Worm (Caenorhabditis elegans) whole organism, L4 larva: ENCODE data around the gene ZK945.4.

Experiments used
- R02D3.7 ChIP-seq: fragments of 150-350 bp; sonication (generic microtip); optimal IDR thresholded peaks from 3 replicates; lab custom pipeline; 2014; ENCODE audit warnings: missing biosample characterization, missing genetic modification characterization
- Y105C5A.15 ChIP-seq: fragments of 200-800 bp; sonication (Bioruptor generic); IDR thresholded peaks from 2 replicates; pipeline ENCODE4 v1.3.6; 2022; ENCODE audit warnings: missing genetic modification characterization, missing compliant biosample characterization
- ces-1 ChIP-seq: fragments of 150-350 bp; sonication (generic microtip); optimal IDR thresholded peaks from 4 replicates; lab custom pipeline; 2014; ENCODE audit warnings: missing biosample characterization, missing genetic modification reagents, missing genetic modification characterization
- duxl-1 ChIP-seq: sonication (generic microtip); optimal IDR thresholded peaks from 2 replicates; lab custom pipeline; 2016; ENCODE audit warnings: mild to moderate bottlenecking, missing genetic modification characterization, moderate library complexity, missing compliant biosample characterization; ENCODE audit not compliant: poor library complexity
- fos-1 ChIP-seq: fragments of 150-350 bp; optimal IDR thresholded peaks from 2 replicates; lab custom pipeline; 2014; ENCODE audit warnings: missing biosample characterization, missing genetic modification characterization
- hif-1 ChIP-seq, 2 experiments: sonication (generic microtip); optimal IDR thresholded peaks; 2 replicates each; lab custom pipeline; 2016 to 2017; ENCODE audit warnings: missing compliant biosample characterization in 2 of 2, missing genetic modification characterization in 2 of 2, missing genetic modification reagents in 2 of 2, missing genotype in 2 of 2, mild to moderate bottlenecking in 1 of 2
- lin-1 ChIP-seq: fragments of 200-800 bp; sonication (Bioruptor generic); IDR thresholded peaks from 2 replicates; pipeline ENCODE4 v1.3.6; 2022; ENCODE audit warnings: missing genetic modification reagents, missing genetic modification characterization, missing compliant biosample characterization
- lin-39 ChIP-seq: fragments of 150-350 bp; optimal IDR thresholded peaks from 2 replicates; lab custom pipeline; 2014; ENCODE audit warnings: missing biosample characterization, missing genetic modification reagents, missing genetic modification characterization
- nhr-11 ChIP-seq: fragments of 150-350 bp; optimal IDR thresholded peaks from 2 replicates; lab custom pipeline; 2014; ENCODE audit warnings: missing biosample characterization, missing genetic modification characterization
- nhr-237 ChIP-seq: sonication (generic microtip); optimal IDR thresholded peaks from 2 replicates; lab custom pipeline; 2017; ENCODE audit warnings: missing biosample characterization, missing genetic modification characterization
- nhr-77 ChIP-seq: fragments of 150-350 bp; optimal IDR thresholded peaks from 2 replicates; lab custom pipeline; 2014; ENCODE audit warnings: missing biosample characterization, missing genetic modification characterization
- skn-1 ChIP-seq: fragments of 150-350 bp; optimal IDR thresholded peaks from 2 replicates; lab custom pipeline; 2014; ENCODE audit warnings: missing biosample characterization, missing genetic modification characterization
- snpc-4 ChIP-seq: fragments of 150-350 bp; optimal IDR thresholded peaks from 2 replicates; lab custom pipeline; 2014; ENCODE audit warnings: missing biosample characterization, missing genetic modification characterization
- zfp-3 ChIP-seq: fragments of 200-800 bp; sonication (Bioruptor generic); conservative IDR thresholded peaks from 2 replicates; pipeline ENCODE4 v1.3.6; 2022; ENCODE audit warnings: missing genetic modification reagents, missing genetic modification characterization, missing compliant biosample characterization

- no peak for TF ChIP-seq nhr-77
- TF ChIP-seq fos-1 (tag; lab: Kevin White, UChicago): no peak
- TF ChIP-seq skn-1 (tag; lab: Kevin White, UChicago): no peak
- no peak for TF ChIP-seq ces-1 (GFP tag; lab: Kevin White, UChicago)
- TF ChIP-seq nhr-237: no peak
- no peak for TF ChIP-seq Y105C5A.15 (GFP tag; lab: Robert Waterston, UW)
- TF ChIP-seq snpc-4 (tag; lab: Kevin White, UChicago): no peak
- no peak for TF ChIP-seq hif-1 (tag; optimal IDR thresholded peaks at IDR 0.05; lab: Kevin White, UChicago)
- no peak for TF ChIP-seq nhr-11 (tag; lab: Kevin White, UChicago)
- no peak for TF ChIP-seq lin-1
- no peak for TF ChIP-seq R02D3.7
- TF ChIP-seq zfp-3 (GFP tag; lab: Robert Waterston, UW): no peak
- no peak for TF ChIP-seq lin-39 (tag; lab: Kevin White, UChicago)
- no peak for TF ChIP-seq duxl-1 (tag; lab: Kevin White, UChicago)
Measured at ce11 chrII:10099072-10099471, 6.4 kb downstream of the ZK945.4 start.
